Worm (Caenorhabditis elegans): ENCODE data around the gene fipr-27.
A peak's percentile ranks its signal among the peaks of the same experiment; 100 is the strongest.

The fipr-27 gene

ce11 chrIV:16657488-16657982 is 26.8 kb downstream of the fipr-27 start (continued):
- TF ChIP-seq lin-26 (GFP tag; IDR thresholded peaks at IDR 0.05) (no peak), Y53F4B.3 (GFP tag; IDR thresholded peaks at IDR 0.05) (no peak), nhr-80 (tag; optimal IDR thresholded peaks at IDR 0.05) (no peak), ztf-25 (GFP tag; IDR thresholded peaks at IDR 0.05) (0 out of 2 replicates have a peak, but pooled peaks have one; percentile 32), nhr-90 (tag; optimal IDR thresholded peaks at IDR 0.05) (peak; percentile 33), B0336.3 (GFP tag; IDR thresholded peaks at IDR 0.05) (peak; percentile 77), dpff-1 (tag; optimal IDR thresholded peaks at IDR 0.05) (peak; percentile 62), mcd-1 (GFP tag; IDR thresholded peaks at IDR 0.05) (peak; percentile 17; the same call in 1 of the 2 replicates), lin-54 (GFP tag; optimal IDR thresholded peaks at IDR 0.05) (no peak), pbrm-1 (GFP tag; IDR thresholded peaks at IDR 0.05) (0 out of 2 replicates have a peak, but pooled peaks have one; percentile 4), atf-7 (tag; optimal IDR thresholded peaks at IDR 0.05) (no peak)

DNA sequence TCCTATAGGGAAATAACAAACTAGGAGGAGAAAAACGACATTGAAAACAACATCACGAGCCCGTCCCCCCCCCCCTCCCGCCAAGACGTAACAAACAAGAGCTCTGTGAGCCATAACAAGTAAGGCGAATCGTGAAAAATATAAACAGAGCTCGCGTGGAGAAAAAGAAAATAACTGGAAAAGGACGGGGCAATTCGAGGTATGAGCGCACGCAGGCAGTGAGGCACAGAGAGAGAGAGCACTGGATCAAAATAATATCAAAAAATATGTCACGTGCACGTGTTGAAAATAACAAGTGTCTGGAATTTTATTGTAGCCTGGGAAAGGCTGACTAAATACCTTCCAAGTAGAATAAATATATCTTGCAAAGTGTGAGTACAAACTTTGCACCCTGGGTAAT is 28.0 kb downstream of the fipr-27 start:
- TF ChIP-seq cebp-1 (GFP tag; IDR thresholded peaks at IDR 0.05) = no peak
- peak; percentile 53 for TF ChIP-seq cebp-1 (tag; optimal IDR thresholded peaks at IDR 0.05)
- no peak for TF ChIP-seq ZK185.1 (tag; optimal IDR thresholded peaks at IDR 0.05; ENCODE audit: poor library complexity, severe bottlenecking)
- peak; percentile 56 for TF ChIP-seq K12H6.12 (tag; optimal IDR thresholded peaks at IDR 0.05)
- no peak for TF ChIP-seq rec-8 (tag; optimal IDR thresholded peaks at IDR 0.05)
- TF ChIP-seq xnd-1 (tag; optimal IDR thresholded peaks at IDR 0.05) = no peak

DNA sequence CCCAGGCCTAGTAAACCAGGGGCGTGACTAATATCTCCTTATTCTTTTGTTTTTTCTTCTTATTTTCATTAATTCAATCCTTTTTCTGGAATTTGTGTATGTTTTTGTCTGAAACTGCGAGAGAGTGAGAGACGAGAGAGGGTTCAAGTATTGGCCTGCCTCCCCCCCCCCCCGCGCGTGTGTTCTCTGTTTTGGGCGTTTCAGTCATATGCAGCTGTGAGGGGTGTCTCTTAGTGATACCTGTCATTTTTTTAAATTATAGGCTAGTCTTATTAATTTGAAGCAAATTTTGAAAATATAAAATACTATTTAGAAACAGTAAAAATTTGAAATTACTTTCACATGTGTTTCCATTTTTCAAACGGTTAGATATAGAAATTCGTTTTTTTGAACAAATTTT is 28.8 kb downstream of the fipr-27 start:
- TF ChIP-seq mes-4 (tag; optimal IDR thresholded peaks at IDR 0.05) (no peak), F37B4.10 (GFP tag; IDR thresholded peaks at IDR 0.05) (no peak), nhr-80 (tag; optimal IDR thresholded peaks at IDR 0.05) (peak; percentile 17), F57A8.1 (GFP tag; optimal IDR thresholded peaks at IDR 0.05) (no peak), pbrm-1 (GFP tag; IDR thresholded peaks at IDR 0.05) (no peak)

ce11 chrIV:16663591-16663990 is 32.9 kb downstream of the fipr-27 start:
- TF ChIP-seq nhr-80 (tag; optimal IDR thresholded peaks at IDR 0.05) = peak; percentile 52
- no peak for TF ChIP-seq madf-6 (GFP tag; IDR thresholded peaks at IDR 0.05)
- no peak for TF ChIP-seq bed-1 (GFP tag; IDR thresholded peaks at IDR 0.05)
- TF ChIP-seq tbp1 (GFP tag; optimal IDR thresholded peaks at IDR 0.05) = peak; percentile 23
- no peak for TF ChIP-seq zfh-2 (GFP tag; conservative IDR thresholded peaks at IDR 0.05)
- TF ChIP-seq ceh-79 (tag; optimal IDR thresholded peaks at IDR 0.05) = no peak
- TF ChIP-seq lsy-27 (tag; optimal IDR thresholded peaks at IDR 0.05; ENCODE audit: borderline replicate concordance, insufficient read depth) = no peak
- no peak for TF ChIP-seq sea-2 (GFP tag; IDR thresholded peaks at IDR 0.05)
- TF ChIP-seq lag-1 (GFP tag; IDR thresholded peaks at IDR 0.05) = no peak
- TF ChIP-seq B0336.3 (GFP tag; IDR thresholded peaks at IDR 0.05) = 0 out of 2 replicates have a peak, but pooled peaks have one; percentile 24
- TF ChIP-seq snpc-4 (GFP tag; optimal IDR thresholded peaks at IDR 0.05) = no peak
- TF ChIP-seq snpc-4 (tag; optimal IDR thresholded peaks at IDR 0.05) = peak in 1 of 4 experiments; percentile 2
- no peak for TF ChIP-seq rec-8 (tag; optimal IDR thresholded peaks at IDR 0.05)
- TF ChIP-seq hmg-1.2 (GFP tag; IDR thresholded peaks at IDR 0.05) = peak; percentile 73; the same call in 1 of the 2 replicates
- TF ChIP-seq rcor-1 (GFP tag; IDR thresholded peaks at IDR 0.05) = 0 out of 2 replicates have a peak, but pooled peaks have one; percentile 27
- no peak for TF ChIP-seq let-607 (tag; optimal IDR thresholded peaks at IDR 0.05)
- no peak for TF ChIP-seq tbx-9 (tag; optimal IDR thresholded peaks at IDR 0.05; ENCODE audit: borderline replicate concordance)
- TF ChIP-seq attf-5 (GFP tag; optimal IDR thresholded peaks at IDR 0.05) = peak; percentile 48
- no peak for TF ChIP-seq him-1 (tag; optimal IDR thresholded peaks at IDR 0.05)
- TF ChIP-seq lin-40 (tag; optimal IDR thresholded peaks at IDR 0.05) = no peak
- no peak for TF ChIP-seq ztf-25 (GFP tag; IDR thresholded peaks at IDR 0.05)
- no peak for TF ChIP-seq pbrm-1 (GFP tag; IDR thresholded peaks at IDR 0.05)
- TF ChIP-seq ceh-27 (GFP tag; optimal IDR thresholded peaks at IDR 0.05) = peak; percentile 43
- no peak for TF ChIP-seq T07F8.4 (tag; optimal IDR thresholded peaks at IDR 0.05)
- TF ChIP-seq somi-1 (GFP tag; optimal IDR thresholded peaks at IDR 0.05) = peak; percentile 17
- peak; percentile 30 for TF ChIP-seq K12H6.12 (tag; optimal IDR thresholded peaks at IDR 0.05)
